Worm (Caenorhabditis elegans) whole organism, mixed stage, embryonic: ENCODE measurements around the gene F21D9.2.

Experiments
- blmp-1 ChIP-seq: fragments of 150-350 bp; optimal IDR thresholded peaks from 2 replicates; lab custom pipeline; 2014; ENCODE audit warnings: missing biosample characterization, missing genetic modification characterization
- ceh-39 ChIP-seq: fragments of 150-350 bp; optimal IDR thresholded peaks from 2 replicates; lab custom pipeline; 2014; ENCODE audit warnings: missing biosample characterization, missing genetic modification characterization
- mab-5 ChIP-seq: fragments of 150-350 bp; optimal IDR thresholded peaks from 2 replicates; lab custom pipeline; 2014; ENCODE audit warnings: missing biosample characterization, missing genetic modification characterization
- mep-1 ChIP-seq: fragments of 150-350 bp; optimal IDR thresholded peaks from 2 replicates; lab custom pipeline; 2017; ENCODE audit warnings: missing biosample characterization, missing genetic modification reagents, missing genetic modification characterization, inconsistent platforms
- nhr-12 ChIP-seq: fragments of 150-350 bp; optimal IDR thresholded peaks from 2 replicates; lab custom pipeline; 2014; ENCODE audit warnings: missing biosample characterization, missing genetic modification characterization
- nhr-237 ChIP-seq: fragments of 150-350 bp; optimal IDR thresholded peaks from 2 replicates; lab custom pipeline; 2014; ENCODE audit warnings: missing biosample characterization, missing genetic modification characterization
- nhr-28 ChIP-seq: fragments of 150-350 bp; optimal IDR thresholded peaks from 2 replicates; lab custom pipeline; 2014; ENCODE audit warnings: missing biosample characterization, missing genetic modification characterization
- nhr-76 ChIP-seq: sonication (generic microtip); optimal IDR thresholded peaks from 2 replicates; lab custom pipeline; 2017; ENCODE audit warnings: missing biosample characterization, missing genetic modification characterization
- sptf-1 ChIP-seq: sonication (generic microtip); optimal IDR thresholded peaks from 2 replicates; lab custom pipeline; 2017; ENCODE audit warnings: mild to moderate bottlenecking, missing genetic modification characterization, moderate library complexity, missing compliant biosample characterization
- unc-62 ChIP-seq: fragments of 150-350 bp; optimal IDR thresholded peaks from 2 replicates; lab custom pipeline; 2014; ENCODE audit warnings: missing biosample characterization, missing genetic modification reagents, missing genetic modification characterization

ce11 chrV:19230413-19230812 is 31.8 kb downstream of the F21D9.2 start, which contains the start of gene sqst-3:
- TF ChIP-seq nhr-28 (tag; lab: Kevin White, UChicago) (no peak), nhr-12 (tag; lab: Kevin White, UChicago) (no peak), ceh-39 (no peak), blmp-1 (tag; lab: Kevin White, UChicago) (no peak), mab-5 (tag; lab: Kevin White, UChicago) (no peak), nhr-237 (tag; lab: Kevin White, UChicago) (no peak), sptf-1 (tag; lab: Kevin White, UChicago) (no peak), unc-62 (GFP tag; lab: Kevin White, UChicago) (no peak), nhr-76 (tag; lab: Kevin White, UChicago) (no peak), mep-1 (no peak)
